Fruit fly (Drosophila melanogaster) whole organism, embryonic: ENCODE data around the gene Crtc.

Experiments used
- CG10565 ChIP-seq: fragments of 200-800 bp; sonication (Bioruptor generic); optimal IDR thresholded peaks from 3 replicates; lab custom pipeline; 2016; ENCODE audit warnings: missing biosample characterization, mild to moderate bottlenecking, missing genetic modification characterization
- CG12299 ChIP-seq: fragments of 200-800 bp; sonication (Bioruptor generic); optimal IDR thresholded peaks from 2 replicates; lab custom pipeline; 2018; ENCODE audit warnings: missing biosample characterization, mild to moderate bottlenecking, missing genetic modification characterization
- CG13296 ChIP-seq: fragments of 200-800 bp; sonication (Bioruptor generic); optimal IDR thresholded peaks from 3 replicates; lab custom pipeline; 2018; ENCODE audit warnings: missing biosample characterization, mild to moderate bottlenecking, missing genetic modification characterization
- CG17328 ChIP-seq: fragments of 200-800 bp; sonication (Bioruptor generic); IDR thresholded peaks from 2 replicates; pipeline ENCODE4 v1.3.6; 2022; ENCODE audit warnings: missing biosample characterization, missing genetic modification characterization
- CG17361 ChIP-seq: fragments of 200-800 bp; sonication (Bioruptor generic); IDR thresholded peaks from 3 replicates; pipeline ENCODE4 v1.3.6; 2022; ENCODE audit warnings: missing biosample characterization, missing genetic modification characterization
- CG2116 ChIP-seq: fragments of 200-800 bp; sonication (Bioruptor generic); optimal IDR thresholded peaks from 3 replicates; lab custom pipeline; 2018; ENCODE audit warnings: missing biosample characterization, mild to moderate bottlenecking, missing genetic modification characterization
- CG2120 ChIP-seq: fragments of 200-800 bp; sonication (Bioruptor generic); optimal IDR thresholded peaks from 3 replicates; lab custom pipeline; 2016; ENCODE audit warnings: missing biosample characterization, missing genetic modification characterization
- CG33557 ChIP-seq: fragments of 200-800 bp; sonication (Bioruptor generic); optimal IDR thresholded peaks from 2 replicates; lab custom pipeline; 2019; ENCODE audit warnings: missing biosample characterization, mild to moderate bottlenecking, missing genetic modification characterization, moderate library complexity
- CG34224 ChIP-seq: fragments of 200-800 bp; sonication (Bioruptor generic); IDR thresholded peaks from 3 replicates; pipeline ENCODE4 v1.3.6; 2022; ENCODE audit warnings: missing biosample characterization, missing genetic modification characterization; ENCODE audit not compliant: partially characterized antibody
- CG3847 ChIP-seq: fragments of 200-800 bp; sonication (Bioruptor generic); IDR thresholded peaks from 2 replicates; pipeline ENCODE4 v1.3.6; 2022; ENCODE audit warnings: missing biosample characterization, missing genetic modification characterization
- CG5180 ChIP-seq: fragments of 200-800 bp; sonication (Bioruptor generic); optimal IDR thresholded peaks from 3 replicates; lab custom pipeline; 2017; ENCODE audit warnings: missing biosample characterization, missing genetic modification characterization, mild to moderate bottlenecking, moderate library complexity, missing genetic modification reagents
- CG6175 ChIP-seq: fragments of 200-800 bp; sonication (Bioruptor generic); IDR thresholded peaks from 3 replicates; pipeline ENCODE4 v1.3.6; 2022; ENCODE audit warnings: missing biosample characterization, missing genetic modification characterization
- CG6272 ChIP-seq: fragments of 200-800 bp; sonication (Bioruptor generic); IDR thresholded peaks from 2 replicates; pipeline ENCODE4 v1.3.6; 2022; ENCODE audit warnings: missing biosample characterization, missing genetic modification characterization
- CG7372 ChIP-seq: fragments of 200-800 bp; sonication (Bioruptor generic); IDR thresholded peaks from 2 replicates; pipeline ENCODE4 v1.3.6; 2022; ENCODE audit warnings: missing biosample characterization, missing genetic modification characterization
- CG7556 ChIP-seq: fragments of 200-800 bp; sonication (Bioruptor generic); optimal IDR thresholded peaks from 2 replicates; lab custom pipeline; 2017; ENCODE audit warnings: missing biosample characterization, mild to moderate bottlenecking, missing genetic modification characterization
- CG9437 ChIP-seq: fragments of 200-800 bp; sonication (Bioruptor generic); optimal IDR thresholded peaks from 2 replicates; lab custom pipeline; 2018; ENCODE audit warnings: missing biosample characterization, mild to moderate bottlenecking, missing genetic modification characterization
- D ChIP-seq, 2 experiments: fragments of 200-800 bp in 1 of 2; fragments of >200 bp in 1 of 2; sonication (Bioruptor generic) in 1 of 2; optimal IDR thresholded peaks; 2 replicates in 1 of 2; 3 replicates in 1 of 2; lab custom pipeline; 2017; ENCODE audit warnings: mild to moderate bottlenecking in 1 of 2, missing biosample characterization in 1 of 2, missing genetic modification characterization in 1 of 2, missing genetic modification reagents in 1 of 2
- Ets97D ChIP-seq: fragments of 200-800 bp; sonication (Bioruptor generic); optimal IDR thresholded peaks from 3 replicates; lab custom pipeline; 2016; ENCODE audit warnings: missing biosample characterization, missing genetic modification characterization
- Gsc ChIP-seq: fragments of 200-800 bp; sonication (Bioruptor generic); IDR thresholded peaks from 2 replicates; pipeline ENCODE4 v1.3.6; 2022; ENCODE audit warnings: missing biosample characterization, missing genetic modification characterization
- HmgD ChIP-seq: fragments of 200-800 bp; sonication (Bioruptor generic); optimal IDR thresholded peaks from 3 replicates; lab custom pipeline; 2016; ENCODE audit warnings: missing biosample characterization, missing genetic modification characterization
- MESR4 ChIP-seq: fragments of 200-800 bp; sonication (Bioruptor generic); optimal IDR thresholded peaks from 2 replicates; lab custom pipeline; 2018; ENCODE audit warnings: missing biosample characterization, mild to moderate bottlenecking, missing genetic modification characterization, moderate library complexity
- Poxn ChIP-seq: fragments of 200-800 bp; sonication (Bioruptor generic); IDR thresholded peaks from 2 replicates; pipeline ENCODE4 v1.3.6; 2022; ENCODE audit warnings: missing biosample characterization, missing genetic modification characterization
- Sox102F ChIP-seq: fragments of 200-800 bp; sonication (Bioruptor generic); optimal IDR thresholded peaks from 2 replicates; lab custom pipeline; 2018; ENCODE audit warnings: missing biosample characterization, mild to moderate bottlenecking, missing genetic modification characterization, moderate library complexity
- Sry-β ChIP-seq: fragments of 200-800 bp; sonication (Bioruptor generic); optimal IDR thresholded peaks from 2 replicates; lab custom pipeline; 2018; ENCODE audit warnings: missing biosample characterization, mild to moderate bottlenecking, missing genetic modification characterization, moderate library complexity
- Stat92E ChIP-seq, 3 experiments: fragments of >200 bp in 2 of 3; fragments of 200-800 bp in 1 of 3; sonication (Bioruptor generic) in 1 of 3; optimal IDR thresholded peaks; 2 replicates each; lab custom pipeline; 2017 to 2019; ENCODE audit warnings: missing biosample characterization in 3 of 3, missing genetic modification characterization in 3 of 3, mild to moderate bottlenecking in 1 of 3, moderate library complexity in 1 of 3
- Usf ChIP-seq: fragments of 200-800 bp; sonication (Bioruptor generic); optimal IDR thresholded peaks from 2 replicates; lab custom pipeline; 2017; ENCODE audit warnings: missing genotype, missing biosample characterization, missing genetic modification characterization
- ash1 ChIP-seq: fragments of 200-800 bp; sonication (Bioruptor generic); optimal IDR thresholded peaks from 2 replicates; lab custom pipeline; 2018; ENCODE audit warnings: missing biosample characterization, mild to moderate bottlenecking, missing genetic modification characterization
- ato ChIP-seq: fragments of 200-800 bp; sonication (Bioruptor generic); IDR thresholded peaks from 2 replicates; pipeline ENCODE4 v1.3.6; 2022; ENCODE audit warnings: missing biosample characterization, missing genetic modification characterization; ENCODE audit not compliant: partially characterized antibody
- bbx ChIP-seq: fragments of 200-800 bp; sonication (Bioruptor generic); IDR thresholded peaks from 2 replicates; pipeline ENCODE4 v1.3.6; 2022; ENCODE audit warnings: missing biosample characterization, missing genetic modification characterization; ENCODE audit not compliant: partially characterized antibody
- bigmax ChIP-seq: fragments of 200-800 bp; sonication (Bioruptor generic); optimal IDR thresholded peaks from 2 replicates; lab custom pipeline; 2018; ENCODE audit warnings: missing biosample characterization, mild to moderate bottlenecking, missing genetic modification characterization
- croc ChIP-seq: fragments of 200-800 bp; sonication (Bioruptor generic); conservative IDR thresholded peaks from 3 replicates; pipeline ENCODE4 v1.3.6; 2022; ENCODE audit warnings: missing biosample characterization, missing genetic modification characterization
- gem ChIP-seq: fragments of 200-800 bp; sonication (Bioruptor generic); optimal IDR thresholded peaks from 2 replicates; lab custom pipeline; 2019; ENCODE audit warnings: missing biosample characterization, mild to moderate bottlenecking, missing genetic modification characterization, moderate library complexity
- hkb ChIP-seq, 2 experiments: fragments of 200-800 bp in 1 of 2; fragments of >200 bp in 1 of 2; sonication (Bioruptor generic) in 1 of 2; IDR thresholded peaks in 1 of 2; optimal IDR thresholded peaks in 1 of 2; 2 replicates each; pipeline versions ENCODE4 v1.3.6 to Lab custom; 2017 to 2022; ENCODE audit warnings: missing biosample characterization in 1 of 2, missing genetic modification characterization in 1 of 2
- inv ChIP-seq: fragments of 200-800 bp; sonication (Bioruptor generic); IDR thresholded peaks from 2 replicates; pipeline ENCODE4 v1.3.6; 2022; ENCODE audit warnings: missing biosample characterization, missing genetic modification characterization; ENCODE audit not compliant: partially characterized antibody
- jigr1 ChIP-seq: fragments of 200-800 bp; sonication (Bioruptor generic); IDR thresholded peaks from 3 replicates; pipeline ENCODE4 v1.3.6; 2022; ENCODE audit warnings: missing biosample characterization, missing genetic modification characterization
- jumu ChIP-seq: fragments of 200-800 bp; sonication (Bioruptor generic); optimal IDR thresholded peaks from 3 replicates; lab custom pipeline; 2016; ENCODE audit warnings: missing biosample characterization, missing genetic modification characterization
- nau ChIP-seq: fragments of 200-800 bp; sonication (Bioruptor generic); optimal IDR thresholded peaks from 3 replicates; lab custom pipeline; 2017; ENCODE audit warnings: missing biosample characterization, mild to moderate bottlenecking, missing genetic modification characterization, missing genetic modification reagents
- oc ChIP-seq: fragments of 200-800 bp; sonication (Bioruptor generic); optimal IDR thresholded peaks from 2 replicates; lab custom pipeline; 2018; ENCODE audit warnings: missing biosample characterization, mild to moderate bottlenecking, missing genetic modification characterization, moderate library complexity
- onecut ChIP-seq: fragments of 200-800 bp; sonication (Bioruptor generic); IDR thresholded peaks from 2 replicates; pipeline ENCODE4 v1.3.6; 2022; ENCODE audit warnings: missing biosample characterization, missing genetic modification characterization
- otp ChIP-seq: fragments of 200-800 bp; sonication (Bioruptor generic); IDR thresholded peaks from 3 replicates; pipeline ENCODE4, ENCODE4 v1.3.6; 2022; ENCODE audit warnings: missing biosample characterization, missing genetic modification characterization
- scrt ChIP-seq: fragments of 200-800 bp; sonication (Bioruptor generic); optimal IDR thresholded peaks from 2 replicates; lab custom pipeline; 2018; ENCODE audit warnings: missing biosample characterization, mild to moderate bottlenecking, missing genetic modification characterization, moderate library complexity
- sens-2 ChIP-seq: fragments of 200-800 bp; sonication (Bioruptor generic); IDR thresholded peaks from 2 replicates; pipeline ENCODE4 v1.3.6; 2022; ENCODE audit warnings: missing biosample characterization, missing genetic modification characterization
- sob ChIP-seq: fragments of 200-800 bp; sonication (Bioruptor generic); IDR thresholded peaks from 2 replicates; pipeline ENCODE4 v1.3.6; 2022; ENCODE audit warnings: missing biosample characterization, missing genetic modification characterization
- sr ChIP-seq: fragments of 200-800 bp; sonication (Bioruptor generic); IDR thresholded peaks from 3 replicates; pipeline ENCODE4 v1.3.6; 2022; ENCODE audit warnings: missing biosample characterization, missing genetic modification characterization
- sug ChIP-seq: fragments of 200-800 bp; optimal IDR thresholded peaks from 2 replicates; lab custom pipeline; 2019; ENCODE audit warnings: missing biosample characterization, mild to moderate bottlenecking, missing genetic modification characterization, moderate library complexity
- ttk ChIP-seq: fragments of 200-800 bp; sonication (Bioruptor generic); IDR thresholded peaks from 2 replicates; pipeline ENCODE4 v2.1.2; 2022; ENCODE audit warnings: missing biosample characterization, missing genetic modification characterization
- zen ChIP-seq: fragments of 200-800 bp; sonication (Bioruptor generic); optimal IDR thresholded peaks from 3 replicates; lab custom pipeline; 2018; ENCODE audit warnings: missing biosample characterization, mild to moderate bottlenecking, missing genetic modification characterization, moderate library complexity
- zen2 ChIP-seq: fragments of 200-800 bp; sonication (Bioruptor generic); IDR thresholded peaks from 3 replicates; pipeline ENCODE4 v1.3.6; 2022; ENCODE audit warnings: missing biosample characterization, missing genetic modification characterization; ENCODE audit not compliant: partially characterized antibody
- zfh1 ChIP-seq: fragments of 200-800 bp; sonication (Bioruptor generic); IDR thresholded peaks from 3 replicates; pipeline ENCODE4 v1.3.6; 2022; ENCODE audit warnings: missing biosample characterization, missing genetic modification characterization

Crtc gene

dm6 chr3L:17655837-17656308, 13.2 kb downstream of the Crtc start (continued):
- TF ChIP-seq otp (GFP tag; lab: Robert Waterston, UW) (0 out of 3 replicates have a peak, but pooled peaks have one; percentile 32), HmgD (GFP tag; lab: Kevin White, UChicago) (no peak), oc (tag; lab: Kevin White, UChicago) (no peak), D (optimal IDR thresholded peaks at IDR 0.05; lab: Kevin White, UChicago) (no peak), D (GFP tag; optimal IDR thresholded peaks at IDR 0.05; lab: Kevin White, UChicago) (peak; percentile 8), CG2116 (GFP tag; lab: Kevin White, UChicago) (peak; percentile 35), CG13296 (peak; percentile 67), jumu (no peak), ash1 (peak; percentile 18), zfh1 (peak; percentile 51; the same call in 1 of the 3 replicates), CG17328 (no peak), sr (GFP tag; lab: Robert Waterston, UW) (no peak), onecut (peak; percentile 34; the same call in 1 of the 2 replicates), Sry-β (no peak), Sox102F (GFP tag; lab: Kevin White, UChicago) (no peak), MESR4 (GFP tag; lab: Kevin White, UChicago) (no peak), nau (GFP tag; lab: Kevin White, UChicago) (peak; percentile 71), CG33557 (GFP tag; lab: Kevin White, UChicago) (no peak), sug (tag; lab: Kevin White, UChicago) (peak; percentile 73), CG12299 (tag; lab: Kevin White, UChicago) (no peak), CG2120 (GFP tag; lab: Kevin White, UChicago) (peak; percentile 37), jigr1 (no peak), gem (tag; lab: Kevin White, UChicago) (no peak), bbx (no peak), CG6175 (GFP tag; lab: Robert Waterston, UW) (0 out of 3 replicates have a peak, but pooled peaks have one; percentile 19), CG6272 (GFP tag; lab: Robert Waterston, UW) (no peak), croc (GFP tag; lab: Robert Waterston, UW) (no peak), hkb (optimal IDR thresholded peaks at IDR 0.05; lab: Kevin White, UChicago) (no peak), hkb (GFP tag; IDR thresholded peaks at IDR 0.05; lab: Robert Waterston, UW) (peak; percentile 66; the same call in 1 of the 2 replicates), CG5180 (peak; percentile 51), zen2 (no peak), CG34224 (GFP tag; lab: Robert Waterston, UW) (no peak), scrt (peak; percentile 42), CG7372 (GFP tag; lab: Robert Waterston, UW) (no peak), Gsc (no peak), ato (no peak), CG10565 (GFP tag; lab: Kevin White, UChicago) (no peak), ttk (no peak), CG7556 (GFP tag; lab: Kevin White, UChicago) (no peak), CG3847 (GFP tag; lab: Robert Waterston, UW) (no peak), inv (GFP tag; lab: Robert Waterston, UW) (no peak), zen (no peak), sob (GFP tag; lab: Robert Waterston, UW) (peak; percentile 37; the same call in 1 of the 2 replicates), sens-2 (GFP tag; lab: Robert Waterston, UW) (peak; percentile 21; the same call in 1 of the 2 replicates), bigmax (GFP tag; lab: Kevin White, UChicago) (peak; percentile 24), CG9437 (GFP tag; lab: Kevin White, UChicago) (no peak), Usf (no peak), Stat92E (GFP tag; optimal IDR thresholded peaks at IDR 0.05; lab: Kevin White, UChicago) (no peak), Poxn (GFP tag; lab: Robert Waterston, UW) (no peak), CG17361 (GFP tag; lab: Robert Waterston, UW) (no peak), Ets97D (GFP tag; lab: Kevin White, UChicago) (no peak)
